Worm (Caenorhabditis elegans) whole organism, late embryonic: ENCODE measurements around the gene B0280.2.

Source experiments
- C38D4.7 ChIP-seq: fragments of 200-800 bp; sonication (Bioruptor generic); optimal IDR thresholded peaks from 2 replicates; lab custom pipeline; 2018; ENCODE audit warnings: mild to moderate bottlenecking, missing genetic modification characterization, moderate library complexity, missing compliant biosample characterization
- F13H6.1 ChIP-seq: sonication (generic microtip); optimal IDR thresholded peaks from 2 replicates; lab custom pipeline; 2016; ENCODE audit warnings: missing genetic modification characterization, missing compliant biosample characterization
- T23F11.4 ChIP-seq: fragments of 200-800 bp; sonication (Bioruptor generic); optimal IDR thresholded peaks from 2 replicates; lab custom pipeline; 2018; ENCODE audit warnings: mild to moderate bottlenecking, missing genetic modification characterization, missing compliant biosample characterization
- ama-1 ChIP-seq: fragments of 150-350 bp; optimal IDR thresholded peaks from 2 replicates; lab custom pipeline; 2014
- ceh-19 ChIP-seq: fragments of 200-800 bp; sonication (Bioruptor generic); optimal IDR thresholded peaks from 2 replicates; lab custom pipeline; 2018; ENCODE audit warnings: mild to moderate bottlenecking, missing genetic modification characterization, missing compliant biosample characterization
- ceh-30 ChIP-seq: fragments of 150-350 bp; optimal IDR thresholded peaks from 2 replicates; lab custom pipeline; 2014; ENCODE audit warnings: missing biosample characterization, missing genetic modification characterization
- dve-1 ChIP-seq: sonication (generic microtip); optimal IDR thresholded peaks from 2 replicates; lab custom pipeline; 2017; ENCODE audit warnings: antibody characterized with exemption, mild to moderate bottlenecking, missing genetic modification characterization, missing compliant biosample characterization
- nhr-11 ChIP-seq: fragments of 150-350 bp; optimal IDR thresholded peaks from 2 replicates; lab custom pipeline; 2014; ENCODE audit warnings: missing biosample characterization, missing genetic modification characterization
- pha-4 ChIP-seq: fragments of 150-350 bp; optimal IDR thresholded peaks from 2 replicates; lab custom pipeline; 2018; ENCODE audit warnings: missing biosample characterization, missing genetic modification reagents, missing genetic modification characterization
- pros-1 ChIP-seq: fragments of 150-350 bp; optimal IDR thresholded peaks from 2 replicates; lab custom pipeline; 2014; ENCODE audit warnings: missing biosample characterization, missing genetic modification reagents, missing genetic modification characterization
- ref-2 ChIP-seq: sonication (generic microtip); optimal IDR thresholded peaks from 2 replicates; lab custom pipeline; 2016; ENCODE audit warnings: missing genetic modification characterization, missing compliant biosample characterization
- sox-2 ChIP-seq: fragments of 200-800 bp; sonication (Bioruptor generic); IDR thresholded peaks from 2 replicates; pipeline ENCODE4 v1.3.6; 2022; ENCODE audit warnings: missing genetic modification reagents, missing genetic modification characterization, missing compliant biosample characterization
- tbx-2 ChIP-seq: sonication (generic microtip); optimal IDR thresholded peaks from 2 replicates; lab custom pipeline; 2016; ENCODE audit warnings: missing genetic modification characterization, missing compliant biosample characterization
- unc-55 ChIP-seq: sonication (generic microtip); optimal IDR thresholded peaks from 2 replicates; lab custom pipeline; 2017; ENCODE audit warnings: missing biosample characterization, missing genetic modification reagents, missing genetic modification characterization

DNA sequence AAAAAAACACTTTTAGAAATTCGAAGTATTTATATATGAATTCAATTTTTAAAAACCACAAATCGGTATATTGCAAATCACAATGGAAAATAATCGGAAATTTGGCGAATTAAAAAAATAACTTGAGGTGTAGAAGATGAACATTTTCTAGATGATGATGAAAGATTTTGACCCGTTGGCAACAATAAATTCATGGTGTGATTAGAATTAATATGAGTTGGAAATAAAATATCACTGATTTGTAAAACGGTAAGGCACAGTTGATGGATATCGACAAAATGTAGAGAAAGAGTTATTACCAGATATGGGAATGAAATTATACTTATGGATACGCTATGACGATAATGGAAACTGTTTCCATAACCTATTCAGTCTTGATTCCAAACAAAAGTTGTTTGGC lies 12.2 kb upstream of the B0280.2 start:
- TF ChIP-seq C38D4.7 (GFP tag; lab: Kevin White, UChicago): no peak
- TF ChIP-seq pros-1 (tag; lab: Kevin White, UChicago): no peak
- TF ChIP-seq dve-1 (tag; lab: Kevin White, UChicago): no peak
- TF ChIP-seq sox-2: no peak
- no peak for TF ChIP-seq ama-1 (lab: Kevin White, UChicago)
- TF ChIP-seq nhr-11 (tag; lab: Kevin White, UChicago): no peak
- TF ChIP-seq ceh-30: no peak
- TF ChIP-seq tbx-2: no peak
- TF ChIP-seq T23F11.4 (GFP tag; lab: Kevin White, UChicago): no peak
- TF ChIP-seq unc-55 (GFP tag; lab: Kevin White, UChicago): no peak
- no peak for TF ChIP-seq pha-4
- TF ChIP-seq ceh-19 (GFP tag; lab: Kevin White, UChicago): no peak
- TF ChIP-seq F13H6.1 (tag; lab: Kevin White, UChicago): no peak
- TF ChIP-seq ref-2 (tag; lab: Kevin White, UChicago): no peak
